Worm (Caenorhabditis elegans): Measurements from ENCODE around the gene T02C1.2.

Gene T02C1.2

ce11 chrIII:9272107-9272506, 21.3 kb downstream of the T02C1.2 start:
- TF ChIP-seq pqm-1 (tag; optimal IDR thresholded peaks at IDR 0.05): no peak
- TF ChIP-seq lin-39 (tag; optimal IDR thresholded peaks at IDR 0.05): peak; percentile 51
- TF ChIP-seq snpc-4 (tag; optimal IDR thresholded peaks at IDR 0.05): no peak
- peak; percentile 54 for TF ChIP-seq egl-5 (tag; optimal IDR thresholded peaks at IDR 0.05)
- peak; percentile 42 for TF ChIP-seq hmg-11 (tag; optimal IDR thresholded peaks at IDR 0.05)
- TF ChIP-seq elt-1 (tag; optimal IDR thresholded peaks at IDR 0.05): no peak
- no peak for TF ChIP-seq nhr-76 (tag; optimal IDR thresholded peaks at IDR 0.05)
- TF ChIP-seq nfya-1 (tag; optimal IDR thresholded peaks at IDR 0.05; ENCODE audit: insufficient read depth): peak; percentile 53
- TF ChIP-seq sea-2 (GFP tag; optimal IDR thresholded peaks at IDR 0.05): peak; percentile 10

DNA sequence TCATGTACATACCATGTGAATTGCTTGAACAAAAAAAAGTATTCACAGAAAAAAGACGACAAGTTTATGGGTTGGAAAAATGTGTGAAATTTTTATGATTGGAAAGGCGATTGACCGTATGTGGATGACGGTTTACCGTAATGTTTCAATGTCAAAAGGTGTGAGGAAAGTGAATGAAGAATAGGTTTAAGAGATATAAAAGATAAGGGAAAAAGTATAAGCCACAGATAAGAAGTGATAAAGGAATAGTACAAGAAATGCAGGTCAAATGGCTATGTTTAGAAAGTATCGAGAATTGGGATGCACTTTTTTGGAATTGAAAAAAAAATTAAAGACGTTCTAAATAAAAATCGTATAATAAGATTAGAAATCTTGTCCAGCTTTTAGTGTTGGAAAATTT, 27.0 kb downstream of the T02C1.2 start:
- TF ChIP-seq sea-2 (GFP tag; optimal IDR thresholded peaks at IDR 0.05): no peak
- TF ChIP-seq unc-62 (GFP tag; optimal IDR thresholded peaks at IDR 0.05): no peak
- TF ChIP-seq nhr-25 (tag; optimal IDR thresholded peaks at IDR 0.05): peak; percentile 5
- no peak for TF ChIP-seq nhr-76 (tag; optimal IDR thresholded peaks at IDR 0.05)
- TF ChIP-seq egl-27 (tag; optimal IDR thresholded peaks at IDR 0.05): no peak
- TF ChIP-seq nhr-23 (tag; optimal IDR thresholded peaks at IDR 0.05): peak; percentile 7
- peak in 1 of 3 experiments; percentile 89 for TF ChIP-seq elt-3 (tag; optimal IDR thresholded peaks at IDR 0.05)
- no peak for TF ChIP-seq fkh-10 (GFP tag; optimal IDR thresholded peaks at IDR 0.05)

DNA sequence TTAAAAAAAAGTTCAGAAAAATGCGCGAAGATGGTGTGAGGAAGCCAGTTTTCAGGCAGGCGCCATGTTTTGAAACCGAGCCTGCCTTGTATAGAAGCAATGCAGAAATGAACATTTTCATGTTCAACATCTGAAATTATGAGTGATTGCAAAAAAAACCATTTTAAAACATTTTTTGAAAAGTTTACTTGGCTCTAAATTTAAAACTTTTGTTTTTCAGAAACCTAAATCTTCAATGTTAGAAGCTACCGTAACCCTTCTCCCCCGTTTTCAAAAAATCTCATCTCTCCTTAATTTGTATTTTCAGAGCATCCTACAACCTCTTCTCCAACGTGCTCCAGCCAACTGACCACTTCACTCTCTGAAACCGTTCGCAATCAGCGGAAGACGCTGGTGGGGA, 30.7 kb downstream of the T02C1.2 start, which contains the start of gene fozi-1:
TSS of gene fozi-1 (plus strand) at position 301 of the 400 bp plus-strand sequence.
- TF ChIP-seq mdl-1 (tag; optimal IDR thresholded peaks at IDR 0.05) (no peak), nhr-12 (tag; optimal IDR thresholded peaks at IDR 0.05) (no peak), elt-3 (tag; optimal IDR thresholded peaks at IDR 0.05) (no peak), nfya-1 (tag; optimal IDR thresholded peaks at IDR 0.05; ENCODE audit: insufficient read depth) (no peak), nhr-76 (tag; optimal IDR thresholded peaks at IDR 0.05) (no peak), lsy-12 (tag; optimal IDR thresholded peaks at IDR 0.05) (no peak), ceh-82 (tag; optimal IDR thresholded peaks at IDR 0.05) (no peak), ama-1 (optimal IDR thresholded peaks at IDR 0.05) (no peak), unc-39 (tag; optimal IDR thresholded peaks at IDR 0.05) (no peak), mml-1 (tag; optimal IDR thresholded peaks at IDR 0.05) (no peak), nhr-43 (tag; optimal IDR thresholded peaks at IDR 0.05; ENCODE audit: poor library complexity, severe bottlenecking) (no peak), nhr-11 (tag; optimal IDR thresholded peaks at IDR 0.05) (no peak), nhr-77 (tag; optimal IDR thresholded peaks at IDR 0.05) (no peak), fkh-10 (GFP tag; optimal IDR thresholded peaks at IDR 0.05) (no peak), ceh-28 (tag; optimal IDR thresholded peaks at IDR 0.05) (no peak), skn-1 (tag; optimal IDR thresholded peaks at IDR 0.05) (no peak), tbx-2 (tag; optimal IDR thresholded peaks at IDR 0.05) (no peak)

DNA sequence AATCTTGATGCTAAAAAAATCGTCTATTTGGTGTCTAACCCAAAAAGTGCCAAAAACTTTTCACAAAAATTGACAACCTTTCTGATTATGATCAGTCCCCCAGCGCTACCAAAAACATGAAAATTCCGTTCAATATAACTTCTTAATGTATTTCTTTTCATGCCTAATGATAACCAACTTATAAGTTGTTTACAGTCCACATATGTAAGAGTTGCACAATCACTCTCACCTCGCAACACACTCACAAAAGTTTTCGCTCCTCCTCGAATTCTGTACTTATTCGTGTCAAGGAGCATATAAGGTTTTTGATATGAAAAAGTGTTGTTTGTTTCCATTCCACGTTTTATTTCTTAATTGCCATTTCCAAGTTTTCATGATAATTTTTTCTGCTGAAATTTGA, 37.7 kb downstream of the T02C1.2 start:
- TF ChIP-seq ama-1 (optimal IDR thresholded peaks at IDR 0.05): no peak
- peak; percentile 2 for TF ChIP-seq pha-4 (tag; optimal IDR thresholded peaks at IDR 0.05)
- TF ChIP-seq elt-2 (tag; optimal IDR thresholded peaks at IDR 0.05): peak; percentile 44

- peak; percentile 96 for TF ChIP-seq elt-2 (tag; optimal IDR thresholded peaks at IDR 0.05)
- TF ChIP-seq ceh-28 (tag; optimal IDR thresholded peaks at IDR 0.05): no peak
- peak; percentile 94 for TF ChIP-seq pqm-1 (tag; optimal IDR thresholded peaks at IDR 0.05)
- no peak for TF ChIP-seq snpc-4 (tag; optimal IDR thresholded peaks at IDR 0.05)
- TF ChIP-seq jun-1 (tag; optimal IDR thresholded peaks at IDR 0.05): peak; percentile 9
- peak; percentile 27 for TF ChIP-seq nfya-1 (tag; optimal IDR thresholded peaks at IDR 0.05; ENCODE audit: insufficient read depth)
Observed at ce11 chrIII:9289815-9290214, 39.0 kb downstream of the T02C1.2 start.

ce11 chrIII:9297345-9297744, 46.5 kb downstream of the T02C1.2 start, which contains the start of gene K01B6.4:
Gene K01B6.4 (minus strand): TSS chrIII:9297445.
- TF ChIP-seq unc-39 (tag; optimal IDR thresholded peaks at IDR 0.05) (no peak), nhr-25 (tag; optimal IDR thresholded peaks at IDR 0.05) (no peak), elt-3 (tag; optimal IDR thresholded peaks at IDR 0.05) (no peak), unc-62 (GFP tag; optimal IDR thresholded peaks at IDR 0.05) (no peak)
